Fruit fly (Drosophila melanogaster): Measurements from ENCODE around the gene CG3987.

DNA sequence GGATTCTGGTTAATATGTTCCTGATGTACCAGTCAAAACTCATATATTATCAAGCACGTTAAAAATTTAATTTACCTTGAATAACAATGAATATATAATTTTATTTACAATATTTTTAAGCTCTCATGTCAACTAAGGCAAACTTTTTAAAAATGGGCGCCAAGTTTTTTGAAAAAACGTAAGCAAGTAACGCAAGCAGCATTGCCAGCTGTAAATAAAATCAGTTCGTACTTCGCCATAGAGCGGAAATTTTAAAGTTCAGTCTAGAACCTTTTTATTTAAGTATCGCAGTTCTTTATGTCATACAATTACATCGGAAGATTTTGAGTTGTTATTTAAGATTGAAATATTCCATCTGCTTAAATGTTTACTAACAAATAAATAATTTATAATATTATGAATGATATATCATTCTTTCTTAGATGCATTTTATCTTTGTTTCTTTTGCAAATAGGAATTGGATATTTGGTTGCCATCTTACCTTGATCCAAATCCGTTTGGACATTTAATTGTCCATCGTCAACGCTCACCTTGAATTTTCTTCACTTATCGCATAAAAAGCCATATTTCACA is 8.2 kb downstream of the CG3987 start:
- TF ChIP-seq psq (optimal IDR thresholded peaks at IDR 0.05) (no peak), CG8478 (optimal IDR thresholded peaks at IDR 0.05) (no peak), pan (optimal IDR thresholded peaks at IDR 0.05) (no peak), usp (GFP tag; optimal IDR thresholded peaks at IDR 0.05) (no peak), Dll (optimal IDR thresholded peaks at IDR 0.05) (no peak), EcR (GFP tag; optimal IDR thresholded peaks at IDR 0.05) (no peak)

Measured in whole organism.